Worm (Caenorhabditis elegans) whole organism, L4 larva: Measurements from ENCODE around the gene npr-15.

Experiments used
- R02D3.7 ChIP-seq: fragments of 150-350 bp; sonication (generic microtip); optimal IDR thresholded peaks from 3 replicates; lab custom pipeline; 2014; ENCODE audit warnings: missing biosample characterization, missing genetic modification characterization
- Y48G9A.11 ChIP-seq: fragments of 200-800 bp; sonication (Bioruptor generic); IDR thresholded peaks from 2 replicates; pipeline ENCODE4 v1.3.6; 2022; ENCODE audit warnings: missing genetic modification reagents, missing genetic modification characterization, missing compliant biosample characterization
- ZK546.5 ChIP-seq, 2 experiments: sonication (generic microtip); optimal IDR thresholded peaks; 2 replicates each; lab custom pipeline; 2017; ENCODE audit warnings: missing biosample characterization in 2 of 2, missing genetic modification characterization in 2 of 2
- aha-1 ChIP-seq: fragments of 150-350 bp; peaks from one replicate; lab custom pipeline; 2014; ENCODE audit warnings: missing biosample characterization, missing genetic modification characterization
- arid-1 ChIP-seq: fragments of 200-800 bp; sonication (Bioruptor generic); conservative IDR thresholded peaks from 2 replicates; pipeline ENCODE4 v1.3.6; 2022; ENCODE audit warnings: missing genetic modification reagents, missing genetic modification characterization, missing compliant biosample characterization
- attf-4 ChIP-seq: sonication (generic microtip); optimal IDR thresholded peaks from 3 replicates; lab custom pipeline; 2017; ENCODE audit warnings: missing biosample characterization, missing genetic modification characterization
- daf-16 ChIP-seq, 3 experiments: sonication (generic microtip); optimal IDR thresholded peaks; 2 replicates each; lab custom pipeline; 2016 to 2017; ENCODE audit warnings: missing genetic modification characterization in 3 of 3, missing genetic modification reagents in 3 of 3, mild to moderate bottlenecking in 2 of 3, missing compliant biosample characterization in 2 of 3, missing biosample characterization in 1 of 3, moderate library complexity in 1 of 3
- daf-8 ChIP-seq: fragments of 200-800 bp; sonication (Bioruptor generic); IDR thresholded peaks from 2 replicates; pipeline ENCODE4 v1.3.6; 2022; ENCODE audit warnings: missing genetic modification characterization, missing compliant biosample characterization
- hif-1 ChIP-seq, 2 experiments: sonication (generic microtip); optimal IDR thresholded peaks; 2 replicates each; lab custom pipeline; 2016 to 2017; ENCODE audit warnings: missing compliant biosample characterization in 2 of 2, missing genetic modification characterization in 2 of 2, missing genetic modification reagents in 2 of 2, missing genotype in 2 of 2, mild to moderate bottlenecking in 1 of 2
- lin-1 ChIP-seq: fragments of 200-800 bp; sonication (Bioruptor generic); IDR thresholded peaks from 2 replicates; pipeline ENCODE4 v1.3.6; 2022; ENCODE audit warnings: missing genetic modification reagents, missing genetic modification characterization, missing compliant biosample characterization
- madf-5 ChIP-seq, 2 experiments: fragments of 200-800 bp; sonication (Bioruptor generic); IDR thresholded peaks; 2 replicates each; pipeline ENCODE4 v1.3.6; 2022; ENCODE audit warnings: missing compliant biosample characterization in 2 of 2, missing genetic modification characterization in 2 of 2
- madf-9 ChIP-seq: fragments of 200-800 bp; sonication (Bioruptor generic); conservative IDR thresholded peaks from 2 replicates; pipeline ENCODE4 v1.3.6; 2022; ENCODE audit warnings: missing genetic modification reagents, missing genetic modification characterization, missing compliant biosample characterization
- mdt-29 ChIP-seq: fragments of 200-800 bp; sonication (Bioruptor generic); IDR thresholded peaks from 2 replicates; pipeline ENCODE4 v1.3.6; 2022; ENCODE audit warnings: missing genetic modification reagents, missing genetic modification characterization, missing compliant biosample characterization
- mep-1 ChIP-seq: fragments of 150-350 bp; sonication (generic microtip); optimal IDR thresholded peaks from 3 replicates; lab custom pipeline; 2014; ENCODE audit warnings: missing biosample characterization, missing genetic modification characterization
- mes-2 ChIP-seq: sonication (generic microtip); optimal IDR thresholded peaks from 2 replicates; lab custom pipeline; 2016; ENCODE audit warnings: missing genotype, mild to moderate bottlenecking, missing genetic modification characterization, missing compliant biosample characterization; ENCODE audit not compliant: poor library complexity, severe bottlenecking
- nhr-10 ChIP-seq: fragments of 150-350 bp; optimal IDR thresholded peaks from 2 replicates; lab custom pipeline; 2014; ENCODE audit warnings: missing biosample characterization, missing genetic modification characterization
- nhr-111 ChIP-seq: fragments of 200-800 bp; sonication (Bioruptor generic); optimal IDR thresholded peaks from 2 replicates; lab custom pipeline; 2018; ENCODE audit warnings: mild to moderate bottlenecking, missing genetic modification characterization, missing compliant biosample characterization
- nhr-28 ChIP-seq: fragments of 150-350 bp; optimal IDR thresholded peaks from 2 replicates; lab custom pipeline; 2014; ENCODE audit warnings: missing biosample characterization, missing genetic modification characterization
- nhr-42 ChIP-seq: fragments of 200-800 bp; sonication (Bioruptor generic); IDR thresholded peaks from 2 replicates; pipeline ENCODE4 v1.3.6; 2022; ENCODE audit warnings: missing genetic modification characterization, missing compliant biosample characterization
- nhr-76 ChIP-seq: fragments of 150-350 bp; optimal IDR thresholded peaks from 2 replicates; lab custom pipeline; 2014; ENCODE audit warnings: missing biosample characterization, missing genetic modification characterization
- set-16 ChIP-seq: fragments of 200-800 bp; sonication (Bioruptor generic); IDR thresholded peaks from 2 replicates; pipeline ENCODE4 v1.3.6; 2022; ENCODE audit warnings: missing genetic modification reagents, missing genetic modification characterization, missing compliant biosample characterization
- tag-97 ChIP-seq: fragments of 200-800 bp; sonication (Bioruptor generic); IDR thresholded peaks from 2 replicates; pipeline ENCODE4 v1.3.6; 2022; ENCODE audit warnings: missing genetic modification characterization, missing compliant biosample characterization

The npr-15 gene

ce11 chrIII:3637251-3637989 is 57.1 kb downstream of the npr-15 start (continued):
- no peak for TF ChIP-seq attf-4

- no peak for TF ChIP-seq mes-2 (tag; lab: Kevin White, UChicago)
- peak; percentile 62 for TF ChIP-seq aha-1 (tag; lab: Kevin White, UChicago)
Observed at ce11 chrIII:3635844-3636243, 58.6 kb downstream of the npr-15 start, which contains the start of gene rilp-1. Gene rilp-1, plus strand, starts transcription at chrIII:3636144.

- TF ChIP-seq madf-9 (GFP tag; lab: Robert Waterston, UW), result no peak
- TF ChIP-seq arid-1, result no peak
- TF ChIP-seq nhr-42, result no peak
- no peak for TF ChIP-seq nhr-111
- TF ChIP-seq mep-1 (tag; lab: Kevin White, UChicago), result no peak
- no peak for TF ChIP-seq lin-1 (GFP tag; lab: Robert Waterston, UW)
- no peak for TF ChIP-seq mdt-29 (GFP tag; lab: Robert Waterston, UW)
- no peak for TF ChIP-seq nhr-28 (tag; lab: Kevin White, UChicago)
- TF ChIP-seq daf-8 (GFP tag; lab: Robert Waterston, UW), result no peak
Observed at ce11 chrIII:3634873-3635272, 59.6 kb downstream of the npr-15 start.

ce11 chrIII:3634158-3634557 is 60.3 kb downstream of the npr-15 start:
- TF ChIP-seq set-16 (GFP tag; lab: Robert Waterston, UW), result no peak
- TF ChIP-seq ZK546.5 (tag; optimal IDR thresholded peaks at IDR 0.05; lab: Kevin White, UChicago), result no peak
- TF ChIP-seq hif-1 (tag; optimal IDR thresholded peaks at IDR 0.05; lab: Kevin White, UChicago), result no peak
- no peak for TF ChIP-seq mes-2 (tag; lab: Kevin White, UChicago)
- no peak for TF ChIP-seq R02D3.7
- TF ChIP-seq daf-16 (GFP tag; optimal IDR thresholded peaks at IDR 0.05; lab: Kevin White, UChicago), result no peak
- TF ChIP-seq daf-16 (tag; optimal IDR thresholded peaks at IDR 0.05; lab: Kevin White, UChicago), result no peak
- no peak for TF ChIP-seq Y48G9A.11 (GFP tag; lab: Robert Waterston, UW)
- TF ChIP-seq madf-5 (GFP tag; IDR thresholded peaks at IDR 0.05; lab: Robert Waterston, UW), result no peak
- no peak for TF ChIP-seq nhr-76 (tag; lab: Kevin White, UChicago)
- no peak for TF ChIP-seq nhr-10 (tag; lab: Kevin White, UChicago)
- no peak for TF ChIP-seq tag-97
